Worm (Caenorhabditis elegans) whole organism, L1 larva: ENCODE results near the gene nhx-9.
A peak's percentile ranks its signal among the peaks of the same experiment; 100 is the strongest.

ENCODE experiments used
- C04F5.9 ChIP-seq: sonication (generic microtip); optimal IDR thresholded peaks from 2 replicates; lab custom pipeline; 2016; ENCODE audit warnings: missing genetic modification characterization, missing compliant biosample characterization
- Y116A8C.19 ChIP-seq: sonication (generic microtip); optimal IDR thresholded peaks from 2 replicates; lab custom pipeline; 2016; ENCODE audit warnings: missing compliant biosample characterization, missing genetic modification characterization, borderline replicate concordance
- aly-2 ChIP-seq: fragments of 150-350 bp; optimal IDR thresholded peaks from 2 replicates; lab custom pipeline; 2014; ENCODE audit warnings: missing biosample characterization, missing genetic modification characterization
- blmp-1 ChIP-seq: fragments of 150-350 bp; optimal IDR thresholded peaks from 2 replicates; lab custom pipeline; 2014; ENCODE audit warnings: missing biosample characterization, missing genetic modification characterization
- ceh-63 ChIP-seq: fragments of 200-800 bp; sonication (Bioruptor generic); optimal IDR thresholded peaks from 2 replicates; lab custom pipeline; 2018; ENCODE audit warnings: mild to moderate bottlenecking, missing genetic modification characterization, missing compliant biosample characterization
- ceh-82 ChIP-seq, 3 experiments: fragments of 150-350 bp in 1 of 3; sonication (generic microtip) in 2 of 3; optimal IDR thresholded peaks; 2 replicates each; lab custom pipeline; 2014 to 2017; ENCODE audit warnings: missing biosample characterization in 3 of 3, missing genetic modification characterization in 3 of 3
- dpl-1 ChIP-seq, 3 experiments: fragments of 150-350 bp in 2 of 3; sonication (generic microtip) in 1 of 3; optimal IDR thresholded peaks; 2 replicates each; lab custom pipeline; 2014 to 2017; ENCODE audit warnings: missing biosample characterization in 3 of 3, missing genetic modification characterization in 3 of 3, missing genetic modification reagents in 3 of 3
- dsc-1 ChIP-seq: sonication (generic microtip); optimal IDR thresholded peaks from 2 replicates; lab custom pipeline; 2016; ENCODE audit warnings: mild to moderate bottlenecking, missing genetic modification characterization, missing compliant biosample characterization
- efl-1 ChIP-seq, 4 experiments: fragments of 150-350 bp; optimal IDR thresholded peaks in 3 of 4; peaks in 1 of 4; 1 replicate in 1 of 4; 2 replicates in 3 of 4; lab custom pipeline; 2014; ENCODE audit warnings: missing biosample characterization in 2 of 4, missing genetic modification characterization in 2 of 4, missing genetic modification reagents in 2 of 4
- efl-3 ChIP-seq: fragments of 200-800 bp; sonication (Bioruptor generic); optimal IDR thresholded peaks from 2 replicates; lab custom pipeline; 2018; ENCODE audit warnings: mild to moderate bottlenecking, missing genetic modification characterization, missing compliant biosample characterization
- egl-13 ChIP-seq: sonication (generic microtip); optimal IDR thresholded peaks from 2 replicates; lab custom pipeline; 2016; ENCODE audit warnings: missing genotype, missing genetic modification reagents, missing genetic modification characterization, missing compliant biosample characterization
- elt-3 ChIP-seq, 6 experiments: fragments of 150-350 bp in 1 of 6; sonication (generic microtip); optimal IDR thresholded peaks; 2 replicates each; lab custom pipeline; 2017 to 2018; ENCODE audit warnings: missing biosample characterization in 6 of 6, missing genetic modification characterization in 6 of 6, inconsistent platforms in 1 of 6
- fkh-4 ChIP-seq: sonication (generic microtip); optimal IDR thresholded peaks from 2 replicates; lab custom pipeline; 2016; ENCODE audit warnings: missing compliant biosample characterization, missing genetic modification characterization, borderline replicate concordance
- grh-1 ChIP-seq: fragments of 200-800 bp; sonication (Bioruptor generic); IDR thresholded peaks from 2 replicates; pipeline ENCODE4 v1.3.6; 2022; ENCODE audit warnings: missing genetic modification reagents, missing genetic modification characterization, missing compliant biosample characterization
- hlh-17 ChIP-seq: fragments of 200-800 bp; sonication (Bioruptor generic); optimal IDR thresholded peaks from 2 replicates; lab custom pipeline; 2018; ENCODE audit warnings: missing genetic modification characterization, mild to moderate bottlenecking, missing compliant biosample characterization, moderate library complexity, borderline replicate concordance
- hlh-4 ChIP-seq: sonication (generic microtip); optimal IDR thresholded peaks from 2 replicates; lab custom pipeline; 2016; ENCODE audit warnings: mild to moderate bottlenecking, missing genetic modification characterization, missing compliant biosample characterization
- hpl-2 ChIP-seq: fragments of 150-350 bp; optimal IDR thresholded peaks from 2 replicates; lab custom pipeline; 2014; ENCODE audit warnings: missing biosample characterization, missing genetic modification reagents, missing genetic modification characterization
- irx-1 ChIP-seq: sonication (generic microtip); optimal IDR thresholded peaks from 2 replicates; lab custom pipeline; 2016; ENCODE audit warnings: missing genetic modification characterization, missing compliant biosample characterization
- isw-1 ChIP-seq: fragments of 200-800 bp; sonication (Bioruptor generic); IDR thresholded peaks from 2 replicates; pipeline ENCODE4 v1.3.6; 2022; ENCODE audit warnings: missing genetic modification characterization, missing compliant biosample characterization
- lin-14 ChIP-seq: fragments of 200-800 bp; sonication (Bioruptor generic); optimal IDR thresholded peaks from 2 replicates; lab custom pipeline; 2018; ENCODE audit warnings: mild to moderate bottlenecking, missing genetic modification characterization, moderate library complexity, missing compliant biosample characterization
- lin-15B ChIP-seq: fragments of 150-350 bp; sonication (generic microtip); optimal IDR thresholded peaks from 3 replicates; lab custom pipeline; 2014; ENCODE audit warnings: missing biosample characterization, missing genetic modification characterization
- lin-35 ChIP-seq, 2 experiments: fragments of 150-350 bp; optimal IDR thresholded peaks; 2 replicates each; lab custom pipeline; 2014; ENCODE audit warnings: missing biosample characterization in 2 of 2, missing genetic modification characterization in 2 of 2, missing genetic modification reagents in 2 of 2
- lir-3 ChIP-seq: sonication (generic microtip); optimal IDR thresholded peaks from 2 replicates; lab custom pipeline; 2016; ENCODE audit warnings: mild to moderate bottlenecking, missing genetic modification characterization, moderate library complexity, missing compliant biosample characterization; ENCODE audit not compliant: poor library complexity
- mdl-1 ChIP-seq, 2 experiments: fragments of 150-350 bp; optimal IDR thresholded peaks; 2 replicates each; lab custom pipeline; 2014 to 2017; ENCODE audit warnings: missing biosample characterization in 2 of 2, missing genetic modification characterization in 2 of 2, inconsistent platforms in 1 of 2
- nhr-11 ChIP-seq: fragments of 150-350 bp; optimal IDR thresholded peaks from 2 replicates; lab custom pipeline; 2014; ENCODE audit warnings: missing biosample characterization, missing genetic modification characterization
- nhr-19 ChIP-seq: fragments of 200-800 bp; sonication (Bioruptor generic); conservative IDR thresholded peaks from 2 replicates; pipeline ENCODE4 v1.3.6; 2022; ENCODE audit warnings: missing genetic modification characterization, missing compliant biosample characterization
- nhr-20 ChIP-seq: sonication (generic microtip); optimal IDR thresholded peaks from 2 replicates; lab custom pipeline; 2016; ENCODE audit warnings: mild to moderate bottlenecking, missing genetic modification characterization, missing compliant biosample characterization
- nhr-28 ChIP-seq: fragments of 150-350 bp; optimal IDR thresholded peaks from 2 replicates; lab custom pipeline; 2014; ENCODE audit warnings: missing biosample characterization, missing genetic modification characterization
- nhr-47 ChIP-seq: sonication (generic microtip); optimal IDR thresholded peaks from 2 replicates; lab custom pipeline; 2016; ENCODE audit warnings: mild to moderate bottlenecking, missing genetic modification characterization, moderate library complexity, missing compliant biosample characterization
- nhr-71 ChIP-seq: sonication (generic microtip); optimal IDR thresholded peaks from 2 replicates; lab custom pipeline; 2016; ENCODE audit warnings: mild to moderate bottlenecking, missing genetic modification characterization, moderate library complexity, missing compliant biosample characterization
- nhr-76 ChIP-seq: sonication (generic microtip); optimal IDR thresholded peaks from 2 replicates; lab custom pipeline; 2017; ENCODE audit warnings: missing biosample characterization, missing genetic modification characterization
- nhr-85 ChIP-seq: sonication (generic microtip); peaks from one replicate; lab custom pipeline; 2016; ENCODE audit warnings: missing genetic modification characterization, inconsistent platforms, missing compliant biosample characterization
- pag-3 ChIP-seq: sonication (generic microtip); optimal IDR thresholded peaks from 2 replicates; lab custom pipeline; 2017; ENCODE audit warnings: missing genetic modification characterization, mild to moderate bottlenecking, missing compliant biosample characterization, antibody characterized with exemption, borderline replicate concordance; ENCODE audit not compliant: insufficient read depth
- pax-3 ChIP-seq: fragments of 200-800 bp; sonication (Bioruptor generic); optimal IDR thresholded peaks from 2 replicates; lab custom pipeline; 2018; ENCODE audit warnings: mild to moderate bottlenecking, missing genetic modification characterization, moderate library complexity, missing compliant biosample characterization
- skn-1 ChIP-seq: fragments of 150-350 bp; optimal IDR thresholded peaks from 2 replicates; lab custom pipeline; 2014; ENCODE audit warnings: missing biosample characterization, missing genetic modification characterization
- snu-23 ChIP-seq: sonication (generic microtip); optimal IDR thresholded peaks from 2 replicates; lab custom pipeline; 2016; ENCODE audit warnings: missing genetic modification characterization, missing compliant biosample characterization
- sox-4 ChIP-seq: sonication (generic microtip); optimal IDR thresholded peaks from 2 replicates; lab custom pipeline; 2016; ENCODE audit warnings: missing genetic modification characterization, missing compliant biosample characterization
- sup-37 ChIP-seq: fragments of 200-800 bp; sonication (Bioruptor generic); optimal IDR thresholded peaks from 2 replicates; lab custom pipeline; 2018; ENCODE audit warnings: mild to moderate bottlenecking, missing genetic modification characterization, missing compliant biosample characterization
- tbx-2 ChIP-seq: sonication (generic microtip); optimal IDR thresholded peaks from 2 replicates; lab custom pipeline; 2016; ENCODE audit warnings: missing genetic modification characterization, missing compliant biosample characterization
- unc-130 ChIP-seq: fragments of 150-350 bp; optimal IDR thresholded peaks from 2 replicates; lab custom pipeline; 2017; ENCODE audit warnings: missing biosample characterization, missing genetic modification characterization, inconsistent platforms
- unc-30 ChIP-seq: sonication (generic microtip); optimal IDR thresholded peaks from 2 replicates; lab custom pipeline; 2017; ENCODE audit warnings: missing biosample characterization, missing genetic modification characterization
- vab-15 ChIP-seq: sonication (generic microtip); optimal IDR thresholded peaks from 2 replicates; lab custom pipeline; 2017; ENCODE audit warnings: missing genotype, mild to moderate bottlenecking, missing genetic modification characterization, missing compliant biosample characterization
- zip-4 ChIP-seq: fragments of 200-800 bp; sonication (Bioruptor generic); optimal IDR thresholded peaks from 2 replicates; lab custom pipeline; 2018; ENCODE audit warnings: mild to moderate bottlenecking, missing genetic modification characterization, moderate library complexity, missing compliant biosample characterization

nhx-9 gene

DNA sequence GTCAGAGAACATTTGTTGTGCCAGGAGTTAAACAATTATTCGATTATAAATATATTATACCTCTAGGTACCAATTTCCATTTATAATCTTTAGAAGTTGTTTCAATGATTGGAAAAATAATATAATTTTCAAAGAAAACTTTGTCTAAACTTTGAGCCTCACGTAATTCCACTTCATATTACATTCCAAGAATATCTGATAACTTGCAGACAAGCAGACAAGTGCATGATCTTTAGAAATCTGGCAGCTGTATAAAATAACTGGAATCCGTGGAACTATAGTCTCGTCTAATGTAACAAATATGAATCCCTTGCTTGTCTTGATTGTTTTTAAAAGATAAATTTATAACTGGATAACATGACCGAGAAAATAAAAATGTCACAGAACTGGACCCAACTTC, 38.1 kb upstream of the nhx-9 start (continued):
- peak; percentile 58 for TF ChIP-seq hlh-4 (tag; lab: Kevin White, UChicago)
- TF ChIP-seq nhr-71 (tag; lab: Kevin White, UChicago), result no peak

- TF ChIP-seq nhr-71 (tag; lab: Kevin White, UChicago) (peak; percentile 3), sox-4 (tag; lab: Kevin White, UChicago) (peak; percentile 21), nhr-85 (tag; lab: Kevin White, UChicago) (no peak), dsc-1 (tag; lab: Kevin White, UChicago) (peak; percentile 90), hlh-17 (no peak), ceh-82 (tag; optimal IDR thresholded peaks at IDR 0.05; lab: Kevin White, UChicago) (no peak), nhr-47 (tag; lab: Kevin White, UChicago) (peak; percentile 18), pax-3 (tag; lab: Kevin White, UChicago) (peak; percentile 6)
Measured at ce11 chrIV:11893336-11893735, 37.3 kb upstream of the nhx-9 start.

DNA sequence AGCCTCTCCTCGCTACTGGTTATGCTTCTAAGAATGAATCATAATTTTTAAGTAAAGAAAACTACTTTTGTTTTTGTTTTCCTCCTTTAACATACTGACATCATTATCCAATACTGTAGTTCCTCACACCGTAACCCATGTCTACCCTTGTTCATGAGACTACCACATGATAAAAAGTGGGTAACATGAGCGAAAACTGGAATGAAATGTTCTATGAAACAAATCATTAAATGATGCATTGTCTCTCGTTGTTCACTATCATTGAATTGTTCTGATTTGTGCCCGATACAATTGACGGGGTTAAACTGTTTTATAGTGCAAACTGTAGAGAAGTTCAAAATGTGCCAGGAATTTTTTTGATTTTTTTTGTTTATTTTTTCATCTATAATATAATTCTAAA, 33.0 kb upstream of the nhx-9 start:
- no peak for TF ChIP-seq zip-4 (GFP tag; lab: Kevin White, UChicago)
- TF ChIP-seq nhr-19, result no peak
- no peak for TF ChIP-seq grh-1 (GFP tag; lab: Robert Waterston, UW)
- no peak for TF ChIP-seq isw-1 (GFP tag; lab: Robert Waterston, UW)
- TF ChIP-seq efl-3 (GFP tag; lab: Kevin White, UChicago), result no peak
- TF ChIP-seq nhr-20 (tag; lab: Kevin White, UChicago), result peak; percentile 67
- TF ChIP-seq fkh-4 (tag; lab: Kevin White, UChicago), result no peak
- TF ChIP-seq unc-30, result no peak
- no peak for TF ChIP-seq mdl-1 (tag; optimal IDR thresholded peaks at IDR 0.05; lab: Kevin White, UChicago)
- no peak for TF ChIP-seq nhr-76 (tag; lab: Kevin White, UChicago)
- no peak for TF ChIP-seq skn-1 (tag; lab: Kevin White, UChicago)
- no peak for TF ChIP-seq nhr-11 (tag; lab: Kevin White, UChicago)
- no peak for TF ChIP-seq unc-130 (tag; lab: Kevin White, UChicago)
- no peak for TF ChIP-seq efl-1 (optimal IDR thresholded peaks at IDR 0.05; lab: Kevin White, UChicago)
- TF ChIP-seq efl-1 (GFP tag; optimal IDR thresholded peaks at IDR 0.05 in 1 of 2; lab: Kevin White, UChicago), result peak in 1 of 2 experiments; percentile 64
- no peak for TF ChIP-seq aly-2 (tag; lab: Kevin White, UChicago)
- peak in 1 of 2 experiments; percentile 41 for TF ChIP-seq lin-35 (GFP tag; optimal IDR thresholded peaks at IDR 0.05; lab: Kevin White, UChicago)
- TF ChIP-seq tbx-2, result no peak
- TF ChIP-seq egl-13, result no peak
- no peak for TF ChIP-seq hpl-2 (GFP tag; lab: Kevin White, UChicago)
- no peak for TF ChIP-seq Y116A8C.19 (tag; lab: Kevin White, UChicago)
- TF ChIP-seq nhr-85 (tag; lab: Kevin White, UChicago), result peak; percentile 76
- TF ChIP-seq C04F5.9, result no peak
- no peak for TF ChIP-seq lin-15B (tag; lab: Kevin White, UChicago)
- no peak for TF ChIP-seq dpl-1 (GFP tag; optimal IDR thresholded peaks at IDR 0.05; lab: Kevin White, UChicago)
- no peak for TF ChIP-seq sup-37 (GFP tag; lab: Kevin White, UChicago)
- no peak for TF ChIP-seq lir-3 (tag; lab: Kevin White, UChicago)
- peak; percentile 34 for TF ChIP-seq blmp-1
- TF ChIP-seq ceh-63 (GFP tag; lab: Kevin White, UChicago), result no peak
- no peak for TF ChIP-seq pag-3 (tag; lab: Kevin White, UChicago)
- no peak for TF ChIP-seq vab-15
- TF ChIP-seq snu-23, result peak; percentile 14
- TF ChIP-seq lin-14 (GFP tag; lab: Kevin White, UChicago), result peak; percentile 33
- TF ChIP-seq elt-3 (tag; optimal IDR thresholded peaks at IDR 0.05; lab: Kevin White, UChicago), result peak in 2 of 6 experiments; percentile 12 to 47
- TF ChIP-seq irx-1 (tag; lab: Kevin White, UChicago), result no peak
- TF ChIP-seq nhr-28 (tag; lab: Kevin White, UChicago), result no peak
